Worm (Caenorhabditis elegans) whole organism, early embryonic: ENCODE measurements around the gene Y49E10.25.

Experiments used
- B0310.2 ChIP-seq: sonication (generic microtip); optimal IDR thresholded peaks from 2 replicates; lab custom pipeline; 2016; ENCODE audit warnings: mild to moderate bottlenecking, missing genetic modification characterization, missing compliant biosample characterization
- F13C5.2 ChIP-seq: sonication (generic microtip); optimal IDR thresholded peaks from 2 replicates; lab custom pipeline; 2017; ENCODE audit warnings: mild to moderate bottlenecking, missing genetic modification characterization, inconsistent platforms, missing compliant biosample characterization
- aly-1 ChIP-seq: sonication (generic microtip); optimal IDR thresholded peaks from 2 replicates; lab custom pipeline; 2016; ENCODE audit warnings: missing genetic modification characterization, missing compliant biosample characterization
- ama-1 ChIP-seq: fragments of 150-350 bp; optimal IDR thresholded peaks from 2 replicates; lab custom pipeline; 2014
- ceh-13 ChIP-seq: fragments of 200-800 bp; sonication (Bioruptor generic); optimal IDR thresholded peaks from 2 replicates; lab custom pipeline; 2018; ENCODE audit warnings: mild to moderate bottlenecking, missing genetic modification characterization, missing compliant biosample characterization
- ceh-36 ChIP-seq: sonication (generic microtip); optimal IDR thresholded peaks from 2 replicates; lab custom pipeline; 2016; ENCODE audit warnings: missing genetic modification characterization, inconsistent platforms, missing compliant biosample characterization
- ets-7 ChIP-seq: sonication (generic microtip); optimal IDR thresholded peaks from 2 replicates; lab custom pipeline; 2016; ENCODE audit warnings: missing genotype, missing genetic modification characterization, missing compliant biosample characterization
- flt-1 ChIP-seq: fragments of 200-800 bp; sonication (Bioruptor generic); IDR thresholded peaks from 2 replicates; pipeline ENCODE4 v1.3.6; 2022; ENCODE audit warnings: missing genetic modification characterization, missing compliant biosample characterization
- hmbx-1 ChIP-seq: sonication (generic microtip); optimal IDR thresholded peaks from 2 replicates; lab custom pipeline; 2016; ENCODE audit warnings: mild to moderate bottlenecking, missing genetic modification characterization, missing compliant biosample characterization
- hmg-4 ChIP-seq: fragments of 200-800 bp; sonication (Bioruptor generic); optimal IDR thresholded peaks from 2 replicates; lab custom pipeline; 2018; ENCODE audit warnings: mild to moderate bottlenecking, missing genetic modification characterization, missing compliant biosample characterization
- hnd-1 ChIP-seq: sonication (generic microtip); optimal IDR thresholded peaks from 2 replicates; lab custom pipeline; 2016; ENCODE audit warnings: missing genetic modification characterization, missing compliant biosample characterization
- pes-1 ChIP-seq: fragments of 200-800 bp; sonication (Bioruptor generic); IDR thresholded peaks from 2 replicates; pipeline ENCODE4 v1.3.6; 2022; ENCODE audit warnings: missing genetic modification reagents, missing genetic modification characterization, missing compliant biosample characterization
- scrt-1 ChIP-seq: fragments of 200-800 bp; sonication (Bioruptor generic); IDR thresholded peaks from 2 replicates; pipeline ENCODE4 v1.3.6; 2022; ENCODE audit warnings: missing genetic modification characterization, missing compliant biosample characterization
- sea-1 ChIP-seq: fragments of 200-800 bp; sonication (Bioruptor generic); conservative IDR thresholded peaks from 2 replicates; pipeline ENCODE4 v1.3.6; 2022; ENCODE audit warnings: missing genetic modification characterization, missing compliant biosample characterization
- tbx-11 ChIP-seq: fragments of 200-800 bp; sonication (Bioruptor generic); IDR thresholded peaks from 2 replicates; pipeline ENCODE4 v1.3.6; 2022; ENCODE audit warnings: missing genetic modification characterization, missing compliant biosample characterization
- tbx-37 ChIP-seq: fragments of 200-800 bp; sonication (Bioruptor generic); conservative IDR thresholded peaks from 2 replicates; pipeline ENCODE4 v1.3.6; 2022; ENCODE audit warnings: missing genetic modification reagents, missing genetic modification characterization, missing compliant biosample characterization
- tra-4 ChIP-seq: sonication (generic microtip); optimal IDR thresholded peaks from 2 replicates; lab custom pipeline; 2017; ENCODE audit warnings: missing genetic modification characterization, missing compliant biosample characterization

Gene Y49E10.25

ce11 chrIII:12499245-12499644 is 7.4 kb upstream of the Y49E10.25 start, which contains the start of gene sql-1:
Gene sql-1 (plus strand): TSS chrIII:12499557.
- TF ChIP-seq flt-1 = no peak
- no peak for TF ChIP-seq ama-1 (lab: Kevin White, UChicago)
- TF ChIP-seq ceh-36 (tag; lab: Kevin White, UChicago) = no peak
- no peak for TF ChIP-seq aly-1
- no peak for TF ChIP-seq tra-4 (tag; lab: Kevin White, UChicago)
- no peak for TF ChIP-seq B0310.2
- TF ChIP-seq tbx-37 (GFP tag; lab: Robert Waterston, UW) = no peak
- no peak for TF ChIP-seq ets-7
- TF ChIP-seq sea-1 (GFP tag; lab: Robert Waterston, UW) = no peak
- no peak for TF ChIP-seq ceh-13
- TF ChIP-seq hmbx-1 (tag; lab: Kevin White, UChicago) = no peak
- no peak for TF ChIP-seq pes-1 (GFP tag; lab: Robert Waterston, UW)

DNA sequence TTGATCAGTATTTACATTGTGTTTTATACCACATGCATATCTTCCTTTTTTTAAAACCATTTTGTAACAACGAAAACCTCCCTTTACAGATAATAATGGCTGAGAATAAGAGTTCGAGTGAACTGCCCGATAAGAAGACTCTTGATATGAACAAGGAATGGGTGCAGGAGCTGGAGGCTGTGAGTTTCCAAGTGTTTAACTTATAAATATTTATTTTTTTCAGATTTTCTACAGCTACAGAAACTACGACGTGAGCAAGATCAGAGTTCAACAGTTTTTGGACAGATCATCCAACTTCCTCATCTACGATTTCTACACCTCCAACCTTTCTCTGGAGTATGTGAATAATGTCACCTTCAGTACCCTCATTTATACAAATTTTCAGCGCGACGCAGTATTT is 4.6 kb upstream of the Y49E10.25 start, which contains the start of gene herd-1:
herd-1 (plus strand) TSS at position 90 of the 400 bp plus-strand sequence.
- TF ChIP-seq B0310.2 (no peak), ama-1 (lab: Kevin White, UChicago) (no peak), sea-1 (GFP tag; lab: Robert Waterston, UW) (no peak), ceh-36 (tag; lab: Kevin White, UChicago) (no peak), scrt-1 (GFP tag; lab: Robert Waterston, UW) (no peak), F13C5.2 (tag; lab: Kevin White, UChicago) (no peak), hmbx-1 (tag; lab: Kevin White, UChicago) (no peak), ets-7 (no peak), hnd-1 (tag; lab: Kevin White, UChicago) (no peak), tbx-37 (GFP tag; lab: Robert Waterston, UW) (no peak), ceh-13 (no peak), aly-1 (no peak), hmg-4 (GFP tag; lab: Kevin White, UChicago) (no peak), flt-1 (no peak), tra-4 (tag; lab: Kevin White, UChicago) (no peak), pes-1 (GFP tag; lab: Robert Waterston, UW) (no peak), tbx-11 (GFP tag; lab: Robert Waterston, UW) (no peak)

ce11 chrIII:12495594-12496096 is 3.8 kb upstream of the Y49E10.25 start, which contains the start of the genes Y111B2A.1 and Y111B2A.2:
Gene Y111B2A.1 (minus strand): TSS chrIII:12495644.
Gene Y111B2A.2 (plus strand): TSS chrIII:12496086.
- TF ChIP-seq scrt-1 (GFP tag; lab: Robert Waterston, UW) (no peak), tbx-11 (GFP tag; lab: Robert Waterston, UW) (no peak), F13C5.2 (tag; lab: Kevin White, UChicago) (no peak), pes-1 (GFP tag; lab: Robert Waterston, UW) (no peak), ets-7 (no peak), hmg-4 (GFP tag; lab: Kevin White, UChicago) (no peak), aly-1 (no peak), flt-1 (no peak), tra-4 (tag; lab: Kevin White, UChicago) (no peak)

DNA sequence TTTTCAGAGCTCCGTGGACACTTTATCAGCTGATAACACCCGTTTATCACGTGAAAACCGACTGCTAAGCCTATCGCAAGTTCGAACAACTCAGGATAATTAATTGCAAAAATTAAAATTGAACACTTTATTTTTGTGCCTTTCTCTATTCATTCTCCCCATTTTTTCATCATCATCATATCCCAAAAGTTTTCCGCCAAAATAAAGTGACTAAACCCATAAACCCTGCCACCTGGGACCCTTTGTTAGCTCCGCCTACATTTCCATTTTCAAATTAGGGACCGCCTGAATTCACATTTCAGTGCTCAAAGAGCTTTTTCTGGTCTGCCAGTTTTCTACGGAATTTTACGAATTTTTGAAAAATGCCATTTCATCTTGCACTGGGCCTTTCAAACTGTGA is 7.5 kb downstream of the Y49E10.25 start, which contains the start of gene arrd-16:
arrd-16 (plus strand) TSS at position 301 of the 400 bp plus-strand sequence.
- TF ChIP-seq tra-4 (tag; lab: Kevin White, UChicago) = no peak
- TF ChIP-seq ets-7 = no peak
- TF ChIP-seq aly-1 = no peak
- no peak for TF ChIP-seq scrt-1 (GFP tag; lab: Robert Waterston, UW)
- no peak for TF ChIP-seq ceh-13
- no peak for TF ChIP-seq tbx-37 (GFP tag; lab: Robert Waterston, UW)
- no peak for TF ChIP-seq hmg-4 (GFP tag; lab: Kevin White, UChicago)
- TF ChIP-seq sea-1 (GFP tag; lab: Robert Waterston, UW) = no peak
- TF ChIP-seq B0310.2 = no peak
- TF ChIP-seq ama-1 (lab: Kevin White, UChicago) = no peak
- no peak for TF ChIP-seq ceh-36 (tag; lab: Kevin White, UChicago)
- TF ChIP-seq hmbx-1 (tag; lab: Kevin White, UChicago) = no peak
- no peak for TF ChIP-seq hnd-1 (tag; lab: Kevin White, UChicago)
- no peak for TF ChIP-seq flt-1
- no peak for TF ChIP-seq F13C5.2 (tag; lab: Kevin White, UChicago)

DNA sequence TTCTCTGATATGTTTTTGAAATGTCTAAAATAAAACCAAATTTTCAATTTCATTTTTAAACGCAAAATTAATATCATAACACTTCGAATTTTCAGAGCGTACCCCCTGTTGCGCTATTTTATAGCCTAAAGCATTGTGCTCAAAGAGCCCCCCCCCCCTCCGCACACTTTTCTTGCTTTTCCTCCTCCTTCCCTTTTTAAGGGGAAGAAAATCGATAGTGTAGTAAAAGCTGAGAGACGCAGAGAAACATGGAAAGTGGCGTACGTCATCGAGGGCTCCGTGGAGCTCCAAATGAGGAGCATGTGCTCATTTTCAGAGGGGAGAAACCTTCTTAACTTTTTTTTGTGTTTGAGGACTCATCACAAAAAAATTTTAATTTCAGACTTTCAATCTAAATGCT is 19.4 kb downstream of the Y49E10.25 start, which contains the start of gene cccp-1:
cccp-1 (plus strand) TSS at position 377 of the 400 bp plus-strand sequence.
- no peak for TF ChIP-seq tbx-11 (GFP tag; lab: Robert Waterston, UW)
- no peak for TF ChIP-seq ets-7
- no peak for TF ChIP-seq ama-1 (lab: Kevin White, UChicago)
- no peak for TF ChIP-seq scrt-1 (GFP tag; lab: Robert Waterston, UW)
- no peak for TF ChIP-seq sea-1 (GFP tag; lab: Robert Waterston, UW)
- no peak for TF ChIP-seq tra-4 (tag; lab: Kevin White, UChicago)
- no peak for TF ChIP-seq hnd-1 (tag; lab: Kevin White, UChicago)
- TF ChIP-seq hmbx-1 (tag; lab: Kevin White, UChicago) = no peak
- TF ChIP-seq ceh-36 (tag; lab: Kevin White, UChicago) = no peak
- TF ChIP-seq F13C5.2 (tag; lab: Kevin White, UChicago) = no peak
- no peak for TF ChIP-seq aly-1
- TF ChIP-seq pes-1 (GFP tag; lab: Robert Waterston, UW) = no peak
- TF ChIP-seq B0310.2 = no peak

DNA sequence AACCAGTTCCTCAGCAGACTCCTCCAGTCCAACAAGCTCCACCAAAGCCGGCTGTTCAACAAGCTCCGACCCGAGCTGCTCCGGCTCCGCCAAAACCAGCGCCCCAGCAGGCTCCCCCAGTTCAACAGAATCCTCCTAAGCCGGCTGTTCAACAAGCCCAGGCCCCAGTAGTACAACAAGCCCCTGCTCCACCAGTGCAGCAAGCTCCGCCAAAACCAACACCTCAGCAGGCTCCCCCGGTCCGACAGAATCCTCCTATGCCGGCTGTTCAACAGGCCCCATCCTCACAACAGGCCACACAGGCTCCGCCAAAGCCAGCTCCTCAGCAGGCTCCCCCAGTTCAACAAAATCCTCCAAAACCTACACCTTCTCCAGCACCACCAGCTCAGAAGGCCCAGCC is 21.3 kb downstream of the Y49E10.25 start:
- TF ChIP-seq aly-1 (peak; percentile 15), tbx-11 (GFP tag; lab: Robert Waterston, UW) (no peak), flt-1 (no peak), hnd-1 (tag; lab: Kevin White, UChicago) (no peak), hmg-4 (GFP tag; lab: Kevin White, UChicago) (no peak)

- no peak for TF ChIP-seq hmbx-1 (tag; lab: Kevin White, UChicago)
- TF ChIP-seq pes-1 (GFP tag; lab: Robert Waterston, UW) = no peak
These were observed 22.1 kb downstream of the Y49E10.25 start for ce11 chrIII:12469800-12470199.
